Fruit fly (Drosophila melanogaster) whole organism, wandering third instar larva: ENCODE results near the gene ClpX.

ENCODE experiments used
- Abd-B ChIP-seq: fragments of >200 bp; optimal IDR thresholded peaks from 2 replicates; lab custom pipeline; 2017; ENCODE audit warnings: missing biosample characterization, missing genetic modification characterization
- CG32264 ChIP-seq: fragments of 200-800 bp; sonication (Bioruptor generic); optimal IDR thresholded peaks from 2 replicates; lab custom pipeline; 2016; ENCODE audit warnings: missing biosample characterization, missing genetic modification characterization
- CG9705 ChIP-seq: fragments of 200-800 bp; sonication (Bioruptor generic); optimal IDR thresholded peaks from 2 replicates; lab custom pipeline; 2018; ENCODE audit warnings: missing biosample characterization, mild to moderate bottlenecking, missing genetic modification characterization
- CrebA ChIP-seq: fragments of 200-800 bp; sonication (Bioruptor generic); optimal IDR thresholded peaks from 2 replicates; lab custom pipeline; 2016; ENCODE audit warnings: missing biosample characterization, mild to moderate bottlenecking, missing genetic modification characterization, borderline replicate concordance
- Dfd ChIP-seq: fragments of >200 bp; optimal IDR thresholded peaks from 2 replicates; lab custom pipeline; 2017; ENCODE audit warnings: missing biosample characterization, missing genetic modification characterization
- Dif ChIP-seq: fragments of 200-275, 200-300 bp; sonication (Bioruptor generic); optimal IDR thresholded peaks from 2 replicates; lab custom pipeline; 2018; ENCODE audit warnings: missing biosample characterization, missing genetic modification characterization; ENCODE audit not compliant: partially characterized antibody
- GATAd ChIP-seq: sonication (Bioruptor generic); optimal IDR thresholded peaks from 2 replicates; lab custom pipeline; 2016; ENCODE audit warnings: missing biosample characterization, missing genetic modification characterization
- HLH106 ChIP-seq: fragments of 200-800 bp; optimal IDR thresholded peaks from 3 replicates; lab custom pipeline; 2019; ENCODE audit warnings: missing biosample characterization, mild to moderate bottlenecking, missing genetic modification characterization, moderate library complexity
- Hnf4 ChIP-seq: fragments of 200-800 bp; sonication (Bioruptor generic); optimal IDR thresholded peaks from 2 replicates; lab custom pipeline; 2016; ENCODE audit warnings: missing biosample characterization, mild to moderate bottlenecking, missing genetic modification characterization
- Hr83 ChIP-seq: fragments of 200-300 bp; sonication (Bioruptor generic); optimal IDR thresholded peaks from 2 replicates; lab custom pipeline; 2016; ENCODE audit warnings: missing biosample characterization, mild to moderate bottlenecking, missing genetic modification characterization, moderate library complexity; ENCODE audit not compliant: poor library complexity, severe bottlenecking
- Mio ChIP-seq: sonication (Bioruptor generic); optimal IDR thresholded peaks from 2 replicates; lab custom pipeline; 2016; ENCODE audit warnings: missing biosample characterization, missing genetic modification characterization
- Myc ChIP-seq: fragments of >200 bp; optimal IDR thresholded peaks from 2 replicates; lab custom pipeline; 2017
- N ChIP-seq: fragments of >200 bp; optimal IDR thresholded peaks from 2 replicates; lab custom pipeline; 2018; ENCODE audit warnings: missing biosample characterization, missing external identifiers, missing genetic modification characterization
- OdsH ChIP-seq: fragments of 200-800 bp; sonication (Bioruptor generic); optimal IDR thresholded peaks from 2 replicates; lab custom pipeline; 2016; ENCODE audit warnings: missing biosample characterization, mild to moderate bottlenecking, missing genetic modification characterization
- Rel ChIP-seq, 2 experiments: fragments of 200-800 bp; sonication (Bioruptor generic) in 1 of 2; optimal IDR thresholded peaks; 2 replicates in 1 of 2; 3 replicates in 1 of 2; lab custom pipeline; 2016 to 2019; ENCODE audit warnings: mild to moderate bottlenecking in 2 of 2, missing biosample characterization in 2 of 2, missing genetic modification characterization in 2 of 2, moderate library complexity in 1 of 2
- Sp1 ChIP-seq: fragments of 200-800 bp; sonication (Bioruptor generic); optimal IDR thresholded peaks from 3 replicates; lab custom pipeline; 2019; ENCODE audit warnings: missing biosample characterization, mild to moderate bottlenecking, missing genetic modification characterization, moderate library complexity
- br ChIP-seq: fragments of 200-800 bp; sonication (Bioruptor generic); optimal IDR thresholded peaks from 2 replicates; lab custom pipeline; 2016; ENCODE audit warnings: missing biosample characterization, missing genetic modification characterization
- dl ChIP-seq, 2 experiments: fragments of 175-275, 200-275 bp in 1 of 2; fragments of 200-275 bp in 1 of 2; sonication (Bioruptor generic); optimal IDR thresholded peaks; lab custom pipeline; 2018; ENCODE audit warnings: mild to moderate bottlenecking in 2 of 2, missing biosample characterization in 2 of 2, missing genetic modification characterization in 2 of 2, moderate library complexity in 2 of 2; ENCODE audit not compliant: partially characterized antibody in 2 of 2, insufficient read depth in 1 of 2
- dsf ChIP-seq: sonication (Bioruptor generic); optimal IDR thresholded peaks from 2 replicates; lab custom pipeline; 2016; ENCODE audit warnings: missing biosample characterization, missing genetic modification characterization, borderline replicate concordance
- ey ChIP-seq: fragments of 200-800 bp; sonication (Bioruptor generic); optimal IDR thresholded peaks from 2 replicates; lab custom pipeline; 2016; ENCODE audit warnings: missing biosample characterization, missing genetic modification characterization
- foxo ChIP-seq, 2 experiments: fragments of 200-800 bp; sonication (Bioruptor generic); optimal IDR thresholded peaks; 2 replicates in 1 of 2; 3 replicates in 1 of 2; lab custom pipeline; 2016 to 2017; ENCODE audit warnings: missing biosample characterization in 2 of 2, missing genetic modification characterization in 2 of 2
- fru ChIP-seq: fragments of 200-800 bp; sonication (Bioruptor generic); optimal IDR thresholded peaks from 3 replicates; lab custom pipeline; 2016; ENCODE audit warnings: missing biosample characterization, mild to moderate bottlenecking, missing genetic modification characterization
- h ChIP-seq: fragments of 200-800 bp; sonication (Bioruptor generic); optimal IDR thresholded peaks from 3 replicates; lab custom pipeline; 2016; ENCODE audit warnings: missing biosample characterization, mild to moderate bottlenecking, missing genetic modification characterization
- jim ChIP-seq: fragments of 175-275, 200-325 bp; sonication (Bioruptor generic); optimal IDR thresholded peaks from 2 replicates; lab custom pipeline; 2016; ENCODE audit warnings: missing biosample characterization, mild to moderate bottlenecking, missing genetic modification characterization
- lola ChIP-seq: fragments of >200 bp; optimal IDR thresholded peaks from 2 replicates; lab custom pipeline; 2017; ENCODE audit warnings: missing biosample characterization, missing genetic modification characterization
- pan ChIP-seq: fragments of >200 bp; optimal IDR thresholded peaks from 2 replicates; lab custom pipeline; 2017
- psq ChIP-seq: fragments of 200-800 bp; sonication (Bioruptor generic); optimal IDR thresholded peaks from 3 replicates; lab custom pipeline; 2017; ENCODE audit warnings: missing biosample characterization, mild to moderate bottlenecking, missing genetic modification characterization, moderate library complexity
- sage ChIP-seq: fragments of 200-800 bp; sonication (Bioruptor generic); optimal IDR thresholded peaks from 2 replicates; lab custom pipeline; 2016; ENCODE audit warnings: missing biosample characterization, mild to moderate bottlenecking, missing genetic modification characterization
- sv ChIP-seq: fragments of 200-800 bp; sonication (Bioruptor generic); optimal IDR thresholded peaks from 3 replicates; lab custom pipeline; 2016; ENCODE audit warnings: missing biosample characterization, missing genetic modification characterization
- tai ChIP-seq: sonication (Bioruptor generic); optimal IDR thresholded peaks from 2 replicates; lab custom pipeline; 2016; ENCODE audit warnings: missing biosample characterization, missing genetic modification characterization
- usp ChIP-seq: fragments of >200 bp; optimal IDR thresholded peaks from 2 replicates; lab custom pipeline; 2017; ENCODE audit warnings: missing biosample characterization, missing genetic modification characterization
- woc ChIP-seq: sonication (Bioruptor generic); optimal IDR thresholded peaks from 2 replicates; lab custom pipeline; 2016; ENCODE audit warnings: missing biosample characterization, mild to moderate bottlenecking, missing genetic modification characterization

Gene ClpX

DNA sequence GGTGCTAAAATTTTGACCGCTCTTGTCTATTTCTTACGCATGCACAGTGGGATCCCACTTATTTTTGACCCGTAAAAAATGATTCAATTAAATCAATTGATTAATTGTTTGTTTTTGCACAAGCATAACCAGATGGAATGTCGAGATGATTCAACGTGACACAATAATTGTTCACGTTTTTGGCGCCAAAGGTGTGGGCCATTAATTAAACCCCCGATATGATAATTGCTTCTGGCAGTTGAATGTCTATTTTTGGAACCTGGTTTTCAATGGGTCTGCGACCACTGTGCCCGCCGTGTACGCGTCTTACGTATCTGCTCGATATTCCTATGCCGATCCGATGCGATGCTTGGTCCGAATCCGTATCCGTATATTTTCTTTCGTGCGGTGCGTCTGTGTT lies 11.4 kb downstream of the ClpX start:
- peak; percentile 44 for TF ChIP-seq sv (GFP tag; lab: Kevin White, UChicago)
- TF ChIP-seq Myc (lab: Kevin White, UChicago): no peak
- no peak for TF ChIP-seq Hnf4
- TF ChIP-seq CG32264 (GFP tag; lab: Kevin White, UChicago): no peak
- TF ChIP-seq dsf: no peak
- peak; percentile 18 for TF ChIP-seq h (GFP tag; lab: Kevin White, UChicago)
- peak; percentile 5 for TF ChIP-seq fru (GFP tag; lab: Kevin White, UChicago)
- no peak for TF ChIP-seq pan

DNA sequence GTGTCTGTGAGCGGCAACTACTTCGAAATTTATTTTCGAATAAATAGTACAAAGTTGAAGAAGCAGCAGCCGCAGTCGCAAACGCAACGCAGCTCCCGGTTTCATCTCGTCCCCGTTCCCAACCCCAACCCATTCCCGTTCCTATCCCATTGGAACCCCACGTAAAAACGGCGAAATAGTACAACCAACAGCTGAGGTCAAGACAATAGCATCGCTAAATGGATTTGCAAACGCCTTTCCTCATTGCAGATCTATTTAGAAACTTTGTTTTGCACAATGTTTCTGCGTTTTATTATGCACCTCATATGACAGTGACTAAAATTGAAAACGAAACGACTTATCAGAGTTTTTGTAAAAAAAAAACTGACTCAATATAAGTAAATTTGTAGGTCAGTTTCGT lies 12.1 kb downstream of the ClpX start:
- TF ChIP-seq woc (GFP tag; lab: Kevin White, UChicago) (no peak), dsf (no peak), Mio (no peak), ey (GFP tag; lab: Kevin White, UChicago) (no peak), Rel (GFP tag; optimal IDR thresholded peaks at IDR 0.05; lab: Kevin White, UChicago) (no peak), Rel (tag; optimal IDR thresholded peaks at IDR 0.05; lab: Kevin White, UChicago) (no peak), Dfd (GFP tag; lab: Kevin White, UChicago) (no peak), Abd-B (GFP tag; lab: Kevin White, UChicago) (no peak), CrebA (GFP tag; lab: Kevin White, UChicago) (no peak)

DNA sequence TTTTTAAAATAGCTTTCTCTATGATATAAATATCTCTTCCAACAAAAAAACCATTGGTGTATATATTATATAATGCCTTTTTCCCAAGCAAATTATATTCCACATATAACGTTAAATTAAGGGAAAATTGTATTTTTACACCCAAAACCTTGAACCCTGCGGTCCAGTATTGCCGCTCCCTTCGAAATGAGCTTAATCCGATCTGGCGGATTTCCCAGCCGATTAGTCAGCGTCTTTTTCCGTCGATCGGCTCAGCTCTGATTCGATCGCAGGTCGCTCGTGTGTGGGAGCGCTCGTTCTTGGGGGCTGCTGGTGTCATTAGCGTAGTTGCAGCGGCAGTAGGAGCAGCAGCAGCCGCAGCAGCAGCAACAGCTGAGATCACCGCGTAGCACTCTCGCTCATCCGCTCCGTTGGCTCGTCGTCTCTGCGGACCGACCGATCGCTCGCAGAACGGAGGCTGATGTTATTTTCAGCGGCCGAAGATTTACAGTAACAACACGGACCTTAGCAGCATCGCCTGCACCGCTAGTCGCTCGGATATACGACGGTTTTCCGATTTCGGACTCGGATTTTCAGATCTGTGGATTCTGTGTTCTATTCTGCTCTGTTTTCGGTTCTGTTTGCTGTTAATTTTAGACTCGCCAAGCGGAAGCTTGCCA lies 13.0 kb downstream of the ClpX start, which contains the start of gene CG4733:
Gene CG4733, plus strand, starts transcription at position 350 of the 659 bp plus-strand sequence.
- TF ChIP-seq foxo (GFP tag; optimal IDR thresholded peaks at IDR 0.05; lab: Kevin White, UChicago): no peak
- TF ChIP-seq OdsH (GFP tag; lab: Kevin White, UChicago): no peak
- peak; percentile 32 for TF ChIP-seq Dif
- no peak for TF ChIP-seq Hr83 (GFP tag; lab: Kevin White, UChicago)
- TF ChIP-seq Rel (GFP tag; optimal IDR thresholded peaks at IDR 0.05; lab: Kevin White, UChicago): no peak
- no peak for TF ChIP-seq Rel (tag; optimal IDR thresholded peaks at IDR 0.05; lab: Kevin White, UChicago)
- TF ChIP-seq Hnf4: no peak
- peak; percentile 32 for TF ChIP-seq woc (GFP tag; lab: Kevin White, UChicago)
- no peak for TF ChIP-seq HLH106 (tag; lab: Kevin White, UChicago)
- no peak for TF ChIP-seq GATAd (GFP tag; lab: Kevin White, UChicago)
- TF ChIP-seq psq: no peak
- no peak for TF ChIP-seq Sp1
- no peak for TF ChIP-seq N (GFP tag; lab: Kevin White, UChicago)
- TF ChIP-seq dsf: no peak
- no peak for TF ChIP-seq tai
- TF ChIP-seq Myc (lab: Kevin White, UChicago): peak; percentile 98
- no peak for TF ChIP-seq sv (GFP tag; lab: Kevin White, UChicago)
- no peak for TF ChIP-seq jim (GFP tag; lab: Kevin White, UChicago)
- TF ChIP-seq br (GFP tag; lab: Kevin White, UChicago): no peak
- TF ChIP-seq fru (GFP tag; lab: Kevin White, UChicago): peak; percentile 56
- TF ChIP-seq sage (GFP tag; lab: Kevin White, UChicago): no peak
- TF ChIP-seq Mio: no peak
- peak in 1 of 2 experiments; percentile 50 for TF ChIP-seq dl (GFP tag; optimal IDR thresholded peaks at IDR 0.05; lab: Kevin White, UChicago; ENCODE audit: insufficient read depth in 1 of 2, partially characterized antibody in 2 of 2)
- no peak for TF ChIP-seq CG9705 (GFP tag; lab: Kevin White, UChicago)
- TF ChIP-seq Abd-B (GFP tag; lab: Kevin White, UChicago): no peak
- TF ChIP-seq lola (GFP tag; lab: Kevin White, UChicago): no peak

DNA sequence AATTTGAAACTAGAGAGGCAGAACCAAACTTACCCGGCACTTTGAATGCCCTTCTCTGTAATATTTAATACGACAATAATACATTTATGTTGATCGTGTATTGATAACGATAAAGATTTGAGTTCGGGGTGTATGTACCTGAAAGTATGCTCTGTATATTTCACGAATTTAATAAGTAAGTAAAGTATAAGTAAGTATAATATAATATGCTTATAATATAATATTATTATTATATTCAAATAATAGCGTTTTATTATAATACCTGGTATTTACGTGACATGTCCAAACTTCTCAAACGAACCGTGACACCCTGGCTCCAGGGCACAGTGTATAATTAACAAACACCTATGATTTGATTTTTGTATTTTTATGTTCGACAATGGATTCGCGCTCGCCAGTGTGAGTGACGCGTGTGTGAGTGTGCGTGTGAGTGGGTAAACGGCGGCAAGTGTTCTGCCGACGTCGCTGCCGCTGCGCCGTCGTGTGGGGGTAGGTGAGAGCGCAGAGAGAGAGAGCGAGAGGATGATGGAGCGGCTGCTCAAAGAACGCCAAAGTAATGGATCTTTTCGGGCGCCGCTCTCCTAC lies 13.8 kb downstream of the ClpX start:
- TF ChIP-seq psq (no peak), CG32264 (GFP tag; lab: Kevin White, UChicago) (no peak), Dif (peak; percentile 78), dl (GFP tag; optimal IDR thresholded peaks at IDR 0.05; lab: Kevin White, UChicago; ENCODE audit: insufficient read depth in 1 of 2, partially characterized antibody in 2 of 2) (peak; percentile 56 to 70), usp (GFP tag; lab: Kevin White, UChicago) (no peak), fru (GFP tag; lab: Kevin White, UChicago) (peak; percentile 13), Abd-B (GFP tag; lab: Kevin White, UChicago) (no peak), foxo (GFP tag; optimal IDR thresholded peaks at IDR 0.05; lab: Kevin White, UChicago) (no peak), GATAd (GFP tag; lab: Kevin White, UChicago) (no peak), Hnf4 (no peak)
